Worm (Caenorhabditis elegans) whole organism, late embryonic: ENCODE results near the gene gld-3.

Source experiments
- K09A11.1 ChIP-seq: sonication (generic microtip); optimal IDR thresholded peaks from 2 replicates; lab custom pipeline; 2017; ENCODE audit warnings: antibody characterized with exemption, mild to moderate bottlenecking, missing genetic modification characterization, missing compliant biosample characterization; ENCODE audit not compliant: insufficient read depth
- ceh-18 ChIP-seq: sonication (generic microtip); optimal IDR thresholded peaks from 2 replicates; lab custom pipeline; 2016; ENCODE audit warnings: missing genetic modification characterization, missing compliant biosample characterization
- ceh-30 ChIP-seq: fragments of 150-350 bp; optimal IDR thresholded peaks from 2 replicates; lab custom pipeline; 2014; ENCODE audit warnings: missing biosample characterization, missing genetic modification characterization
- ceh-31 ChIP-seq: sonication (generic microtip); optimal IDR thresholded peaks from 2 replicates; lab custom pipeline; 2016; ENCODE audit warnings: missing genetic modification characterization, missing compliant biosample characterization
- ceh-45 ChIP-seq: fragments of 200-800 bp; sonication (Bioruptor generic); IDR thresholded peaks from 2 replicates; pipeline ENCODE4 v1.3.6; 2022; ENCODE audit warnings: missing genetic modification reagents, missing genetic modification characterization, missing compliant biosample characterization
- ceh-6 ChIP-seq: fragments of 200-800 bp; sonication (Bioruptor generic); optimal IDR thresholded peaks from 2 replicates; lab custom pipeline; 2018; ENCODE audit warnings: mild to moderate bottlenecking, missing genetic modification characterization, missing compliant biosample characterization
- dmd-4 ChIP-seq: sonication (generic microtip); optimal IDR thresholded peaks from 2 replicates; lab custom pipeline; 2016; ENCODE audit warnings: borderline replicate concordance, missing genetic modification characterization, missing compliant biosample characterization
- nfya-1 ChIP-seq: sonication (generic microtip); optimal IDR thresholded peaks from 2 replicates; lab custom pipeline; 2017; ENCODE audit warnings: missing genetic modification characterization, mild to moderate bottlenecking, missing compliant biosample characterization, antibody characterized with exemption, moderate library complexity
- pag-3 ChIP-seq: sonication (generic microtip); optimal IDR thresholded peaks from 2 replicates; lab custom pipeline; 2016; ENCODE audit warnings: missing compliant biosample characterization, missing genetic modification characterization, borderline replicate concordance
- pha-4 ChIP-seq: fragments of 150-350 bp; optimal IDR thresholded peaks from 2 replicates; lab custom pipeline; 2018; ENCODE audit warnings: missing biosample characterization, missing genetic modification reagents, missing genetic modification characterization
- pqm-1 ChIP-seq: sonication (generic microtip); optimal IDR thresholded peaks from 2 replicates; lab custom pipeline; 2016; ENCODE audit warnings: missing genetic modification characterization, missing compliant biosample characterization
- tbx-2 ChIP-seq: sonication (generic microtip); optimal IDR thresholded peaks from 2 replicates; lab custom pipeline; 2016; ENCODE audit warnings: missing genetic modification characterization, missing compliant biosample characterization

DNA sequence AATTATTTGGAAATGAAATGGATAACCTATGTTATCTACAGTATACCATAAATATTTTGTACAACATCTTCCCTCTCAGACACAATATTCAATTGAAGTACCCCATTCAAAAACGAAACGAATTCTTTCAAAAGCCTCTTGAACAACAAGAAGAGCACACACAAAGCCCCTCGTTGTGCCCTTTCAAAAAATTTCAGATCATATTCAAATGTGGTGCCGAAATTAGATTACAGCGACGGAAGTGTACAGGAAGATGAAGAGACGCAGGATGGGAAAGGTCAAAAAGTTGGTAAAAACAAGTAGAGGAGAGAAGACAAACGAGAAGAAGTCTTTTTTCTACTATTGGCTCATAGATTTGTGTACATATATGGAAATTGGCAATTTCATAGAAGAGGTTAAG is 43.7 kb downstream of the gld-3 start:
- no peak for TF ChIP-seq tbx-2 (tag; lab: Kevin White, UChicago)
- no peak for TF ChIP-seq ceh-31
- no peak for TF ChIP-seq pqm-1 (tag; lab: Kevin White, UChicago)
- TF ChIP-seq ceh-6 (GFP tag; lab: Kevin White, UChicago): no peak
- no peak for TF ChIP-seq ceh-18 (tag; lab: Kevin White, UChicago)
- TF ChIP-seq dmd-4 (tag; lab: Kevin White, UChicago): no peak
- no peak for TF ChIP-seq pag-3 (tag; lab: Kevin White, UChicago)
- TF ChIP-seq K09A11.1 (tag; lab: Kevin White, UChicago): no peak
- no peak for TF ChIP-seq ceh-45 (GFP tag; lab: Robert Waterston, UW)
- TF ChIP-seq ceh-30 (tag; lab: Kevin White, UChicago): no peak
- TF ChIP-seq pha-4 (tag; lab: Kevin White, UChicago): no peak
- TF ChIP-seq nfya-1 (tag; lab: Kevin White, UChicago): no peak
